Fruit fly (Drosophila melanogaster): ENCODE measurements around the gene GILT3.

DNA sequence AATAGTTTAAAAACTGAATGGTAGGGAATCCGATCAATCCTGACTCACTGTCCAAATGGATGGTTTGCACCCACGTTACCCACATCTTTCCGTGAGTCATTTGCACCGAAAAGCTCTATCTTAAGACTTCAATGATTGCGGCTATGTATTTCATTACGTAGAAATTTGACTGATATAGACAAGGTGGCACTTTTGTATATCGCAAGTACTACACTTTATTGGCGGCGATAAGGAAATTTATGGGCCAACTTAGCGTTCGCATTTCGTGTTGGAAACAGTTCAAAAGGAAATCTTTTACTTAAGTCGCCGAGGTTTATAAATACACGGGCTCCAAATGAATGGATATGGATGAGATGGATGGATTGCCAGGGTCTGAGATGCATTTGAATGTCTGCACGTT lies 37.7 kb downstream of the GILT3 start:
- TF ChIP-seq CG10348 (GFP tag; IDR thresholded peaks at IDR 0.05) (no peak), CG8159 (tag; optimal IDR thresholded peaks at IDR 0.05) (no peak), CG8301 (tag; optimal IDR thresholded peaks at IDR 0.05) (no peak), CG4496 (GFP tag; IDR thresholded peaks at IDR 0.05) (no peak), CG32121 (GFP tag; IDR thresholded peaks at IDR 0.05) (no peak)
